Worm (Caenorhabditis elegans): ENCODE results near the gene clec-136.

ce11 chrII:4616443-4616842 lies at the start of gene clec-136:
- no peak for TF ChIP-seq klf-2 (GFP tag; conservative IDR thresholded peaks at IDR 0.05)
- no peak for TF ChIP-seq ref-1 (GFP tag; conservative IDR thresholded peaks at IDR 0.05)
- TF ChIP-seq ztf-29 (GFP tag; IDR thresholded peaks at IDR 0.05) = no peak
- TF ChIP-seq cog-1 (tag; optimal IDR thresholded peaks at IDR 0.05) = no peak
- TF ChIP-seq flt-1 (GFP tag; IDR thresholded peaks at IDR 0.05) = no peak

Data from whole organism, midembryonic.